Fruit fly (Drosophila melanogaster) whole organism, pupa: Measurements from ENCODE around the gene CG43185.

Experiments used
- CG10348 ChIP-seq: fragments of 200-800 bp; sonication (Bioruptor generic); IDR thresholded peaks from 2 replicates; pipeline ENCODE4 v1.3.6; 2022; ENCODE audit warnings: missing biosample characterization, missing genetic modification characterization
- CG12605 ChIP-seq: fragments of 200-800 bp; sonication (Bioruptor generic); IDR thresholded peaks from 2 replicates; pipeline ENCODE4 v1.3.6; 2022; ENCODE audit warnings: missing biosample characterization, missing genetic modification characterization
- CG13204 ChIP-seq: fragments of 200-800 bp; sonication (Bioruptor generic); optimal IDR thresholded peaks from 2 replicates; lab custom pipeline; 2018; ENCODE audit warnings: missing biosample characterization, mild to moderate bottlenecking, missing genetic modification characterization, moderate library complexity
- CG14655 ChIP-seq: fragments of 200-800 bp; sonication (Bioruptor generic); optimal IDR thresholded peaks from 3 replicates; lab custom pipeline; 2017; ENCODE audit warnings: mild to moderate bottlenecking, missing biosample characterization, missing genetic modification reagents, missing genetic modification characterization
- CG15710 ChIP-seq: fragments of 200-800 bp; sonication (Bioruptor generic); optimal IDR thresholded peaks from 2 replicates; lab custom pipeline; 2018; ENCODE audit warnings: missing biosample characterization, mild to moderate bottlenecking, missing genetic modification characterization, moderate library complexity
- CG17806 ChIP-seq: fragments of 200-800 bp; sonication (Bioruptor generic); optimal IDR thresholded peaks from 2 replicates; lab custom pipeline; 2018; ENCODE audit warnings: missing biosample characterization, mild to moderate bottlenecking, missing genetic modification characterization, moderate library complexity
- CG32121 ChIP-seq: fragments of 200-800 bp; sonication (Bioruptor generic); IDR thresholded peaks from 2 replicates; pipeline ENCODE4 v1.3.6; 2022; ENCODE audit warnings: missing biosample characterization, missing genetic modification characterization
- CG34367 ChIP-seq: fragments of 200-800 bp; sonication (Bioruptor generic); optimal IDR thresholded peaks from 2 replicates; lab custom pipeline; 2018; ENCODE audit warnings: missing biosample characterization, mild to moderate bottlenecking, missing genetic modification characterization
- CG4496 ChIP-seq: fragments of 200-800 bp; sonication (Bioruptor generic); IDR thresholded peaks from 3 replicates; pipeline ENCODE4 v1.3.6; 2022; ENCODE audit warnings: missing biosample characterization, missing genetic modification characterization
- CG8159 ChIP-seq: fragments of 200-800 bp; sonication (Bioruptor generic); optimal IDR thresholded peaks from 3 replicates; lab custom pipeline; 2018; ENCODE audit warnings: missing biosample characterization, mild to moderate bottlenecking, missing genetic modification characterization, moderate library complexity
- CG8301 ChIP-seq: fragments of 200-800 bp; sonication (Bioruptor generic); optimal IDR thresholded peaks from 2 replicates; lab custom pipeline; 2018; ENCODE audit warnings: missing biosample characterization, mild to moderate bottlenecking, missing genetic modification characterization
- CG9948 ChIP-seq: fragments of 200-800 bp; sonication (Bioruptor generic); optimal IDR thresholded peaks from 2 replicates; lab custom pipeline; 2018; ENCODE audit warnings: missing biosample characterization, mild to moderate bottlenecking, missing genetic modification characterization, moderate library complexity
- D1 ChIP-seq: fragments of 200-800 bp; sonication (Bioruptor generic); optimal IDR thresholded peaks from 2 replicates; lab custom pipeline; 2018; ENCODE audit warnings: missing biosample characterization, mild to moderate bottlenecking, missing genetic modification characterization, moderate library complexity
- EcR ChIP-seq: fragments of 200-800 bp; sonication (Bioruptor generic); optimal IDR thresholded peaks from 3 replicates; lab custom pipeline; 2019; ENCODE audit warnings: missing biosample characterization, missing genetic modification characterization, mild to moderate bottlenecking, moderate library complexity, missing genetic modification reagents
- Ets98B ChIP-seq: fragments of 200-800 bp; sonication (Bioruptor generic); IDR thresholded peaks from 2 replicates; pipeline ENCODE4 v1.3.6; 2022; ENCODE audit warnings: missing biosample characterization, missing genetic modification characterization
- Pif1A ChIP-seq: fragments of 200-800 bp; sonication (Bioruptor generic); optimal IDR thresholded peaks from 3 replicates; lab custom pipeline; 2016; ENCODE audit warnings: missing biosample characterization, missing genetic modification characterization
- Pif1B ChIP-seq: fragments of 200-800 bp; sonication (Bioruptor generic); optimal IDR thresholded peaks from 3 replicates; lab custom pipeline; 2016; ENCODE audit warnings: missing biosample characterization, missing genetic modification characterization
- Snoo ChIP-seq: fragments of 200-800 bp; sonication (Bioruptor generic); optimal IDR thresholded peaks from 3 replicates; lab custom pipeline; 2017; ENCODE audit warnings: missing biosample characterization, mild to moderate bottlenecking, missing genetic modification characterization, inconsistent platforms
- fd96Ca ChIP-seq: fragments of 200-800 bp; sonication (Bioruptor generic); IDR thresholded peaks from 3 replicates; pipeline ENCODE4 v1.3.6; 2022; ENCODE audit warnings: missing biosample characterization, missing genetic modification characterization
- gl ChIP-seq: fragments of 200-800 bp; sonication (Bioruptor generic); optimal IDR thresholded peaks from 2 replicates; lab custom pipeline; 2018; ENCODE audit warnings: missing biosample characterization, mild to moderate bottlenecking, missing genetic modification characterization
- rn ChIP-seq: fragments of 200-800 bp; sonication (Bioruptor generic); IDR thresholded peaks from 2 replicates; pipeline ENCODE4 v1.3.6; 2022; ENCODE audit warnings: missing biosample characterization, missing genetic modification characterization

Gene CG43185

DNA sequence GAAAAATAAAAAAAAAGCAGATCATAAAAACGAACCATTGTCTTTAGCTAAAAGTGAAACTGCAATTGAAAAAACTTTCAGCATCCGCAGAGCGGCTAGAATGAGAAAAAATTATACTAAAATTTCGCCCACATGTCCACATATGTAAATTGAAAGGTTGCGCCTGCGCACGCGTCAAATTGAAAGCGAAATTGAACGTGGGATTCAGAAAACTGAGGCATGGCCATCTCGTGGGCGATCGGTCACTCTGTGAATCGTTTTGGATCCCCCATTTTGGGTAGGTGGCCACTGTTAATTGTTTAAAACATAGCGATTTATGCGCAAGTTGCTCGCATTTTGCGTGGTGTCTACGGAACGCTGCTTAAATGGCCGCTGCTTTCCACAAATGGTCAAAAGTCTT is 9.8 kb downstream of the CG43185 start:
- no peak for TF ChIP-seq CG9948 (tag; lab: Kevin White, UChicago)
- no peak for TF ChIP-seq D1 (tag; lab: Kevin White, UChicago)
- no peak for TF ChIP-seq Pif1A
- TF ChIP-seq CG10348 (GFP tag; lab: Robert Waterston, UW) = no peak
- no peak for TF ChIP-seq CG15710

DNA sequence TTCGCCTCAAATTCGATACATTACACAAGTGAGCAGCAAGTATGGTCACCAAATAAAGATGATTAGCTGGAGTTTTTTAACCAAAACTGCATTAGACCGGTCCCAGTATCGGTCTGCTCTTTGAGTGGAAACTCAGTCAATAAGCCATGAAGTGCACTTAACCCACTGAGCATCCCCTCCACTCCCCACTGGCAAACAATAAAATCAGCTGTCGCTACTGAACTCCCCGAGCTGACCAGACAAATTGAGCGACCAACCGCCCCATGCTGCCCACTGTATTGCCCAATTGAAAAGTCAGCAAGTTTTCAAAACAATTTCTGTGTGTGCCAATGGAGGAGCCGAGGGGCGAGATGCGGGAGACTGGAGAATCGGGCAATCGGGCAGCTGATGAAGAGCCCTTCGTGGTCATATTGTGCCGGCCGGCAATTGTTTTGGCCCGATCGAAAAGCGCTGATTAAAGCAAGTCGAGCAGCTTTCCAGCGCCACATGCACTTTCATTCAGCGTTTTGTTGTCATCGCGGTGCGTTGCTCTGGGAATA is 14.6 kb downstream of the CG43185 start:
- TF ChIP-seq CG8301 (tag; lab: Kevin White, UChicago) (no peak), CG14655 (GFP tag; lab: Kevin White, UChicago) (peak; percentile 21), CG4496 (GFP tag; lab: Robert Waterston, UW) (0 out of 3 replicates have a peak, but pooled peaks have one; percentile 26), CG8159 (no peak)
- TF ChIP-seq, all 21 proteins: peak for 2

DNA sequence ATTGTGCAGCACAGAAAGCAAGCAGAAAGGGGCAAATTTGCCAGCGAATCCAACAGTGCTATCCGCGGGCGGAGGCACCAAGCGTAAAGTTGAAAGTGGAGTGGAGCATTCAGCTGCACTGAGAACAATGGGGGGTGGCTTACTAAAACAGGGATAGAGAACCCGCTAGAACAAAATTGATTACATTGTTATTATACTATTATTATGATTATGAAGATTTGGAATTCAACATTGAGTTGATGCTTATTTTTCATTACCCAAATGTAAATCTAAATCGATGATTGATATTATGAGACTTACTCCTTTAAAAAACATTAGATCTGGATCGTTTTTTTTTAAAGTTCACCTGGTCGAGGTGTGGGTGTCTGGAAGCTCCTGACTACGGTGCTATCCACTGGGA is 16.9 kb downstream of the CG43185 start:
- TF ChIP-seq CG10348 (GFP tag; lab: Robert Waterston, UW) (no peak), CG14655 (GFP tag; lab: Kevin White, UChicago) (peak; percentile 67), CG8301 (tag; lab: Kevin White, UChicago) (peak; percentile 60), CG15710 (no peak), CG34367 (tag; lab: Kevin White, UChicago) (no peak), Ets98B (GFP tag; lab: Robert Waterston, UW) (no peak), D1 (tag; lab: Kevin White, UChicago) (no peak), CG17806 (tag; lab: Kevin White, UChicago) (no peak), CG9948 (tag; lab: Kevin White, UChicago) (peak; percentile 19), CG4496 (GFP tag; lab: Robert Waterston, UW) (0 out of 3 replicates have a peak, but pooled peaks have one; percentile 38), gl (tag; lab: Kevin White, UChicago) (no peak)

DNA sequence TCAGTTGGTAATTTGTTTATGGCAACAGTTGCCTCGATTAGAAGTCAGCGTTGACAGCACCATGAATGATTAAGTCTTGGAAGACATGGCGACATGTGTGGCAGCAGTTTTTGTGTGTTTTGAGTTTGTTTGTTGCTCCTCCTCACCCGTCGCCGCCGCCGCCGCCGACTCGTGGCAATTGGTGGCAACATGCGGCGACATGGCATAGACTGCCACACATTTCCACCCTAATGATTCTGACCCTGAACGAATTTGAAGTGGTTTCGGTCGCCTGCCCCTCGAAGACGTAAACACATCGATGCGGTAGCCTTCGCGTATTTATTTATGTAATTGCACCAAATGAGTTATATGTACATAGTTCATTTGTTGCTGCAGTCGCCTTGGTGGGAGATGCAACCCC is 18.2 kb downstream of the CG43185 start:
- no peak for TF ChIP-seq gl (tag; lab: Kevin White, UChicago)

DNA sequence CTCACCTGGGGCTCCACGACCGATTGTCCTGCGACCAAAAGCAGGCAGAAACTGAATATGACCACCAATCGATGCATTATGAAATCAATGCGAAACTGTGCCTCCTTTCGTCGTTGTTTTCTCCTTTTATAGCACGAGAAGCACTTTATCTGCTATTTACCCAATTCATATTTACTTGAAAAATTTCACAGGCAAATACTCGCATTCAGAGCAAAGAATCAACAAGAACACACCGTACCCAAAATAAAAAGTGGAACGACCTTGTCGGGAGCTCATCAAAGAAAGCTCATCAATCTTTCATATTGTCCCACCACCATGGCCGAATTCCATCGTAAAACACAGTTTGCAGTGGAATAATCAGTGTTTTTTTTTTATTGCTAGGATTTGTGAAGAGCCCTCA is 19.9 kb downstream of the CG43185 start, which contains the start of gene CG9021:
TSS of gene CG9021 (minus strand) at position 105 of the 400 bp plus-strand sequence.
- TF ChIP-seq Snoo (tag; lab: Kevin White, UChicago) (peak; percentile 27), EcR (GFP tag; lab: Kevin White, UChicago) (no peak)
- TF ChIP-seq, all 21 proteins: peak for 1

DNA sequence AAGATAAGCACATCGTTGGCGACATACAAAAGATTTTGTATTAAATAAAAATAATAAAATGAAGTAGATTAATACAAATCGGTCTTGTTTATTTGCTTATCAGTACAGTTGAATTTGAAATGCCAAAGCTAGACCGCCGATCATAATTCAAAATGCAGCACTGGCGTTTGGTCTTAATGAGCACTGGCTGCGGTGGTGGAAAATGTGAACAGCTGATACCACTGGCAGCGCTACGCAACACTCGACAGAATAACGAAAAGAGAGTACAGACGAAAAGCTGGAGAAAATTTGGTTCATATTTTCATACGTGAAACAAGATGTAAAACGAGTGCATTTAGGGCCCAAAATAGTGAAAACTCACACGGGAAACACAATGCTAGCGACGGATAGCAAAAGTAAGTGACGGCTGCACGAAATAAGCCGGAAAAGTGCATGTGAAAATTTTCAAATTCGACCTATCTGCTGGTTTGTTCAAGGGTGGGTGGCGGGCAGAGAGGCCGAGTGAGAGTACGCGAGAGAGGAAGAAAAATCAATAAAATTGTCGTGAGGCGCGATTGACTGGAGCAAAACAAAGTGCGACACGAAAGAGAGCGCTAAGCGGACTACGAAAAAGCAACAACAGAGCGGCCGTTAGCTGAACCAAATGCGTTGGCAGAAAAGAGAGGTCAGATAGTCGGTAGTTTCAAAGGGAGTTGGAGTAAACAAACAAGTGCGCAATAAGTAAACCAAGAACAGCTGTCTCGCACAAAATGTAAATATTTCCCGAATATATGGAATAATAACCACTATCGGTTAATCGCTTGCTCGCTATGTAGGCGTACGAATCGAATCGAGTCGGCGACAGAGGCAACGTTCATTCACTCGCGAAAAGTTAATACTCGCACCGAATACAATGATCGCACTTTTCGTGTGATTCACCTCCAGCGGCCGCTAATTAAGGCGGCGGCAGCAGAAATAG is 22.5 kb downstream of the CG43185 start, which contains the start of gene bchs:
TSS of gene bchs (plus strand) at position 277 of the 958 bp plus-strand sequence.
- TF ChIP-seq CG4496 (GFP tag; lab: Robert Waterston, UW) (no peak), D1 (tag; lab: Kevin White, UChicago) (no peak), CG8159 (no peak), CG32121 (0 out of 2 replicates have a peak, but pooled peaks have one; percentile 12), Snoo (tag; lab: Kevin White, UChicago) (no peak), CG10348 (GFP tag; lab: Robert Waterston, UW) (no peak), Ets98B (GFP tag; lab: Robert Waterston, UW) (no peak), Pif1A (no peak), rn (no peak), fd96Ca (GFP tag; lab: Robert Waterston, UW) (no peak), Pif1B (GFP tag; lab: Kevin White, UChicago) (peak; percentile 21), CG17806 (tag; lab: Kevin White, UChicago) (no peak), CG9948 (tag; lab: Kevin White, UChicago) (no peak), CG14655 (GFP tag; lab: Kevin White, UChicago) (no peak), CG12605 (GFP tag; lab: Robert Waterston, UW) (peak; percentile 45; the same call in 1 of the 2 replicates), EcR (GFP tag; lab: Kevin White, UChicago) (peak; percentile 60), CG34367 (tag; lab: Kevin White, UChicago) (no peak), CG15710 (no peak), CG13204 (GFP tag; lab: Kevin White, UChicago) (peak; percentile 0), gl (tag; lab: Kevin White, UChicago) (no peak), CG8301 (tag; lab: Kevin White, UChicago) (no peak)
- TF ChIP-seq, all 21 proteins: peak for 5
